Worm (Caenorhabditis elegans): ENCODE results near the gene C25H3.16.

The C25H3.16 gene

ce11 chrII:5688959-5689358, 22.9 kb downstream of the C25H3.16 start, which contains the start of gene C25H3.11 (continued):
- peak; percentile 70 for TF ChIP-seq nhr-85 (tag)
- peak; percentile 3 for TF ChIP-seq swsn-7 (tag; optimal IDR thresholded peaks at IDR 0.05)
- no peak for TF ChIP-seq nhr-28 (tag; optimal IDR thresholded peaks at IDR 0.05)
- TF ChIP-seq efl-1 (optimal IDR thresholded peaks at IDR 0.05), result peak in 1 of 2 experiments; percentile 3
- TF ChIP-seq efl-1 (GFP tag; optimal IDR thresholded peaks at IDR 0.05 in 1 of 2), result peak in 1 of 2 experiments; percentile 4
- TF ChIP-seq nhr-237 (tag; optimal IDR thresholded peaks at IDR 0.05), result no peak
- no peak for TF ChIP-seq fkh-8 (tag; optimal IDR thresholded peaks at IDR 0.05)
- no peak for TF ChIP-seq grh-1 (GFP tag; IDR thresholded peaks at IDR 0.05)
- TF ChIP-seq C16A3.4 (tag; optimal IDR thresholded peaks at IDR 0.05), result peak; percentile 24
- no peak for TF ChIP-seq C04F5.9 (tag; optimal IDR thresholded peaks at IDR 0.05)
- no peak for TF ChIP-seq F16B12.6 (tag; optimal IDR thresholded peaks at IDR 0.05)
- no peak for TF ChIP-seq egl-13 (tag; optimal IDR thresholded peaks at IDR 0.05)
- peak in 1 of 2 experiments; percentile 40 for TF ChIP-seq lin-35 (GFP tag; optimal IDR thresholded peaks at IDR 0.05)
- no peak for TF ChIP-seq blmp-1 (tag; optimal IDR thresholded peaks at IDR 0.05)
- no peak for TF ChIP-seq lin-39 (tag; optimal IDR thresholded peaks at IDR 0.05)
- TF ChIP-seq rnt-1 (tag; optimal IDR thresholded peaks at IDR 0.05), result peak; percentile 26
- peak; percentile 15 for TF ChIP-seq lin-15B (tag; optimal IDR thresholded peaks at IDR 0.05)
- TF ChIP-seq Y116A8C.19 (tag; optimal IDR thresholded peaks at IDR 0.05; ENCODE audit: borderline replicate concordance), result no peak

- TF ChIP-seq lsy-2 (tag; optimal IDR thresholded peaks at IDR 0.05), result peak in 1 of 2 experiments; percentile 36
- no peak for TF ChIP-seq F16B12.6 (tag; optimal IDR thresholded peaks at IDR 0.05)
- TF ChIP-seq lin-14 (GFP tag; optimal IDR thresholded peaks at IDR 0.05), result peak; percentile 19
- peak in 1 of 2 experiments; percentile 25 for TF ChIP-seq lin-35 (GFP tag; optimal IDR thresholded peaks at IDR 0.05)
- TF ChIP-seq efl-1 (optimal IDR thresholded peaks at IDR 0.05), result no peak
- peak in 1 of 2 experiments; percentile 79 for TF ChIP-seq efl-1 (GFP tag; optimal IDR thresholded peaks at IDR 0.05 in 1 of 2)
- no peak for TF ChIP-seq hlh-17 (GFP tag; optimal IDR thresholded peaks at IDR 0.05; ENCODE audit: borderline replicate concordance)
- TF ChIP-seq ama-1 (optimal IDR thresholded peaks at IDR 0.05), result no peak
- TF ChIP-seq nhr-71 (tag; optimal IDR thresholded peaks at IDR 0.05), result peak; percentile 12
- TF ChIP-seq dpl-1 (GFP tag; optimal IDR thresholded peaks at IDR 0.05), result peak in 1 of 3 experiments; percentile 38
Measured at ce11 chrII:5691216-5691771, 25.2 kb downstream of the C25H3.16 start, which contains the start of the genes ndub-5 and eif-2D. Gene ndub-5 (minus strand): TSS chrII:5691353. Gene eif-2D (plus strand): TSS chrII:5691721.

- TF ChIP-seq mef-2 (tag; optimal IDR thresholded peaks at IDR 0.05) (no peak), mep-1 (tag; optimal IDR thresholded peaks at IDR 0.05) (no peak), efl-1 (optimal IDR thresholded peaks at IDR 0.05) (no peak), efl-1 (GFP tag; optimal IDR thresholded peaks at IDR 0.05 in 1 of 2) (peak in 1 of 2 experiments; percentile 61)
Measured at ce11 chrII:5693893-5694292, 27.8 kb downstream of the C25H3.16 start, which contains the start of gene C25H3.3. Gene C25H3.3 (plus strand): TSS chrII:5694193.

DNA sequence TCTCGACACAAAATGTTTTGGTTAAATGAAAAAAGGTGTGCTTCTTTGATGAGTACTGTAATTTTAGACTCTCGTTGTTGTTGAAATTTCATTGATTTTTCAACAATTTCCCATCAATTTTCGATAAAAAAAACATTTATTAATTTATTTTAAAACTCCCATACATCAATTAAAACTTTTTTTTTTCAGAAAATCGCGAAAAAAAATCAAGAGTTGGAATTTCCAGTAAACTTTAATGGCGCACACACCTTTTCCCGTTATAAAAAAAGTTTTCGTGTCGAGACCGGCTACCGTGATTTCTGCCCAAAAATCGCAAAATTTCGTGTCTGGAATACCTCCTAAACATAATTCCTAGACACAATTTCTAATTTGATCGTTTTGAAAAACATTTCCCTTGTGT, 28.7 kb downstream of the C25H3.16 start, which contains the start of gene C25H3.14:
Gene C25H3.14, plus strand, starts transcription at position 301 of the 400 bp plus-strand sequence.
- no peak for TF ChIP-seq elt-2 (tag; optimal IDR thresholded peaks at IDR 0.05)
- no peak for TF ChIP-seq efl-3 (GFP tag; optimal IDR thresholded peaks at IDR 0.05)
- no peak for TF ChIP-seq xbp-1 (tag; optimal IDR thresholded peaks at IDR 0.05)
- no peak for TF ChIP-seq ceh-8 (GFP tag; optimal IDR thresholded peaks at IDR 0.05)
- no peak for TF ChIP-seq hlh-4 (tag; optimal IDR thresholded peaks at IDR 0.05)
- no peak for TF ChIP-seq lin-14 (GFP tag; optimal IDR thresholded peaks at IDR 0.05)
- no peak for TF ChIP-seq isw-1 (GFP tag; IDR thresholded peaks at IDR 0.05)
- TF ChIP-seq dsc-1 (tag; optimal IDR thresholded peaks at IDR 0.05), result no peak
- no peak for TF ChIP-seq rnt-1 (tag; optimal IDR thresholded peaks at IDR 0.05)
- no peak for TF ChIP-seq sup-37 (GFP tag; optimal IDR thresholded peaks at IDR 0.05)
- no peak for TF ChIP-seq mab-9 (GFP tag; IDR thresholded peaks at IDR 0.05)
- no peak for TF ChIP-seq irx-1 (tag; optimal IDR thresholded peaks at IDR 0.05)
- TF ChIP-seq sptf-1 (tag; optimal IDR thresholded peaks at IDR 0.05), result no peak
- no peak for TF ChIP-seq zip-4 (GFP tag; optimal IDR thresholded peaks at IDR 0.05)
- no peak for TF ChIP-seq C04F5.9 (tag; optimal IDR thresholded peaks at IDR 0.05)
- no peak for TF ChIP-seq egl-13 (tag; optimal IDR thresholded peaks at IDR 0.05)

Measured in whole organism, L1 larva.